Worm (Caenorhabditis elegans): ENCODE results near the gene B0024.4.

DNA sequence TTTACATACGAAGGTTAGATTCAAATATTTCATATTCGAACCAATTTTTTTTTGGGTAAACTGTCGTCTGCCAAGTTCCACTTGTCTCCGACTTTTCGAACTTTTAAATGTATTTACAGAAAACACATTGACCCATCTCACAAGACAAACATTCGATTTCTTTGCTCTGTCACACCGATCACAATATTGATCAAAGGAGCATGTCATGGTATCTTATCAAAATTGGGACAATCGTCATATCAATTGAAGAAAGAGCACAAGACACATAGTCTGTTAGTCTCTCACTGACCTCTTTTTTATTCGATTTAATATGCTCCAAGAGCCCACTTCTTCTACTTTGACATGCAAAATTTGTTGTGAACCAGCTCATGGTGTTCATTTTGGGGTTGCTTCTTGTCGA, 41.1 kb upstream of the B0024.4 start, which contains the start of gene nhr-232:
- TF ChIP-seq nhr-237 (tag; optimal IDR thresholded peaks at IDR 0.05) (no peak), nhr-12 (tag; optimal IDR thresholded peaks at IDR 0.05) (no peak), nhr-76 (tag; optimal IDR thresholded peaks at IDR 0.05) (no peak), mep-1 (tag; optimal IDR thresholded peaks at IDR 0.05) (no peak), blmp-1 (tag; optimal IDR thresholded peaks at IDR 0.05) (no peak), hlh-1 (tag; optimal IDR thresholded peaks at IDR 0.05) (no peak), lin-13 (tag; optimal IDR thresholded peaks at IDR 0.05) (no peak), zip-8 (tag; optimal IDR thresholded peaks at IDR 0.05) (no peak), elt-3 (tag; optimal IDR thresholded peaks at IDR 0.05) (no peak)

Measured in whole organism, mixed stage, embryonic.